Fruit fly (Drosophila melanogaster) whole organism, prepupa: ENCODE data around the gene sra.

ENCODE experiments used
- Blimp-1 ChIP-seq: fragments of 200-800 bp; sonication (Bioruptor generic); optimal IDR thresholded peaks from 3 replicates; lab custom pipeline; 2017; ENCODE audit warnings: missing biosample characterization, missing genetic modification characterization, mild to moderate bottlenecking, moderate library complexity, missing genetic modification reagents
- CG10631 ChIP-seq: fragments of 200-800 bp; sonication (Bioruptor generic); optimal IDR thresholded peaks from 2 replicates; lab custom pipeline; 2016; ENCODE audit warnings: missing biosample characterization, missing genetic modification characterization
- CG10669 ChIP-seq: fragments of 200-800 bp; sonication (Bioruptor generic); optimal IDR thresholded peaks from 3 replicates; lab custom pipeline; 2018; ENCODE audit warnings: missing biosample characterization, mild to moderate bottlenecking, missing genetic modification characterization, moderate library complexity
- CG11294 ChIP-seq: fragments of 200-800 bp; sonication (Bioruptor generic); IDR thresholded peaks from 2 replicates; pipeline ENCODE4 v1.3.6; 2022; ENCODE audit warnings: missing biosample characterization, missing genetic modification characterization
- CG11762 ChIP-seq: fragments of 200-800 bp; sonication (Bioruptor generic); optimal IDR thresholded peaks from 3 replicates; lab custom pipeline; 2016; ENCODE audit warnings: missing biosample characterization, missing genetic modification characterization; ENCODE audit not compliant: insufficient read depth
- CG11902 ChIP-seq: fragments of 200-800 bp; sonication (Bioruptor generic); optimal IDR thresholded peaks from 3 replicates; lab custom pipeline; 2016; ENCODE audit warnings: missing biosample characterization, missing genetic modification characterization
- CG15336 ChIP-seq: fragments of 200-800 bp; sonication (Bioruptor generic); IDR thresholded peaks from 2 replicates; pipeline ENCODE4 v1.3.6; 2022; ENCODE audit warnings: missing biosample characterization, missing genetic modification characterization
- CG1621 ChIP-seq: fragments of 200-800 bp; sonication (Bioruptor generic); optimal IDR thresholded peaks from 3 replicates; lab custom pipeline; 2018; ENCODE audit warnings: missing biosample characterization, mild to moderate bottlenecking, missing genetic modification characterization
- CG3032 ChIP-seq: fragments of 200-800 bp; optimal IDR thresholded peaks from 2 replicates; lab custom pipeline; 2019; ENCODE audit warnings: missing biosample characterization, mild to moderate bottlenecking, missing genetic modification characterization, moderate library complexity
- CG31627 ChIP-seq: fragments of 200-800 bp; sonication (Bioruptor generic); optimal IDR thresholded peaks from 3 replicates; lab custom pipeline; 2016; ENCODE audit warnings: missing biosample characterization, missing genetic modification characterization
- CG32006 ChIP-seq: fragments of 200-800 bp; sonication (Bioruptor generic); optimal IDR thresholded peaks from 3 replicates; lab custom pipeline; 2017; ENCODE audit warnings: missing biosample characterization, mild to moderate bottlenecking, missing genetic modification characterization
- CG34406 ChIP-seq: fragments of 200-800 bp; sonication (Bioruptor generic); optimal IDR thresholded peaks from 3 replicates; lab custom pipeline; 2016; ENCODE audit warnings: missing biosample characterization, missing genetic modification characterization
- CG4318 ChIP-seq: fragments of 200-800 bp; sonication (Bioruptor generic); optimal IDR thresholded peaks from 3 replicates; lab custom pipeline; 2017; ENCODE audit warnings: missing biosample characterization, mild to moderate bottlenecking, missing genetic modification characterization
- CG6163 ChIP-seq: fragments of 200-800 bp; sonication (Bioruptor generic); IDR thresholded peaks from 3 replicates; pipeline ENCODE4 v1.3.6; 2022; ENCODE audit warnings: missing biosample characterization, missing genetic modification characterization
- CG6276 ChIP-seq: fragments of 200-800 bp; sonication (Bioruptor generic); optimal IDR thresholded peaks from 2 replicates; lab custom pipeline; 2017; ENCODE audit warnings: missing biosample characterization, mild to moderate bottlenecking, missing genetic modification characterization
- CG6792 ChIP-seq: fragments of 200-800 bp; sonication (Bioruptor generic); optimal IDR thresholded peaks from 3 replicates; lab custom pipeline; 2016; ENCODE audit warnings: missing biosample characterization, missing genetic modification characterization
- CG6854 ChIP-seq: fragments of 200-800 bp; sonication (Bioruptor generic); optimal IDR thresholded peaks from 2 replicates; lab custom pipeline; 2017; ENCODE audit warnings: missing biosample characterization, mild to moderate bottlenecking, missing genetic modification characterization
- CG7368 ChIP-seq: fragments of 200-800 bp; sonication (Bioruptor generic); optimal IDR thresholded peaks from 3 replicates; lab custom pipeline; 2016; ENCODE audit warnings: missing biosample characterization, missing genetic modification characterization
- CG8119 ChIP-seq: fragments of 200-800 bp; sonication (Bioruptor generic); IDR thresholded peaks from 3 replicates; pipeline ENCODE4 v1.3.6; 2022; ENCODE audit warnings: missing biosample characterization, missing genetic modification characterization
- Eip78C ChIP-seq: fragments of 200-800 bp; sonication (Bioruptor generic); peaks from one replicate; lab custom pipeline; 2016; ENCODE audit warnings: missing biosample characterization, missing genetic modification characterization
- Eip93F ChIP-seq: fragments of 200-800 bp; sonication (Bioruptor generic); optimal IDR thresholded peaks from 2 replicates; lab custom pipeline; 2016; ENCODE audit warnings: missing biosample characterization, mild to moderate bottlenecking, missing genetic modification characterization
- Ets21C ChIP-seq: fragments of 200-800 bp; sonication (Bioruptor generic); optimal IDR thresholded peaks from 3 replicates; lab custom pipeline; 2016; ENCODE audit warnings: missing biosample characterization, missing genetic modification characterization
- Ets96B ChIP-seq: fragments of 200-800 bp; optimal IDR thresholded peaks from 2 replicates; lab custom pipeline; 2019; ENCODE audit warnings: missing biosample characterization, mild to moderate bottlenecking, missing genetic modification characterization, moderate library complexity
- Gug ChIP-seq: fragments of 200-800 bp; sonication (Bioruptor generic); IDR thresholded peaks from 2 replicates; pipeline ENCODE4 v1.3.6; 2022; ENCODE audit warnings: missing biosample characterization, missing genetic modification characterization
- Hr39 ChIP-seq: fragments of 200-800 bp; sonication (Bioruptor generic); optimal IDR thresholded peaks from 2 replicates; lab custom pipeline; 2016; ENCODE audit warnings: missing biosample characterization, missing genetic modification characterization
- Hr4 ChIP-seq: fragments of 200-800 bp; sonication (Bioruptor generic); optimal IDR thresholded peaks from 3 replicates; lab custom pipeline; 2016; ENCODE audit warnings: missing biosample characterization, missing genetic modification characterization
- Lpt ChIP-seq: fragments of 200-800 bp; sonication (Bioruptor generic); optimal IDR thresholded peaks from 3 replicates; lab custom pipeline; 2016; ENCODE audit warnings: missing biosample characterization, missing genetic modification characterization
- Met ChIP-seq: fragments of 200-800 bp; sonication (Bioruptor generic); optimal IDR thresholded peaks from 3 replicates; lab custom pipeline; 2016; ENCODE audit warnings: missing biosample characterization, missing genetic modification characterization
- OdsH ChIP-seq: fragments of 200-800 bp; sonication (Bioruptor generic); optimal IDR thresholded peaks from 3 replicates; lab custom pipeline; 2016; ENCODE audit warnings: missing biosample characterization, missing genetic modification characterization
- Smox ChIP-seq: fragments of 200-800 bp; sonication (Bioruptor generic); optimal IDR thresholded peaks from 3 replicates; lab custom pipeline; 2016; ENCODE audit warnings: missing biosample characterization, missing genetic modification characterization
- Sox14 ChIP-seq: fragments of 200-800 bp; sonication (Bioruptor generic); optimal IDR thresholded peaks from 3 replicates; lab custom pipeline; 2016; ENCODE audit warnings: missing biosample characterization, missing genetic modification characterization
- Sox15 ChIP-seq: fragments of 200-800 bp; sonication (Bioruptor generic); optimal IDR thresholded peaks from 3 replicates; lab custom pipeline; 2016; ENCODE audit warnings: missing biosample characterization, missing genetic modification characterization
- achi ChIP-seq: fragments of 200-800 bp; sonication (Bioruptor generic); optimal IDR thresholded peaks from 3 replicates; lab custom pipeline; 2016; ENCODE audit warnings: missing biosample characterization, missing genetic modification characterization
- acj6 ChIP-seq: fragments of 200-800 bp; sonication (Bioruptor generic); optimal IDR thresholded peaks from 3 replicates; lab custom pipeline; 2016; ENCODE audit warnings: missing biosample characterization, missing genetic modification characterization
- dac ChIP-seq: fragments of 200-800 bp; sonication (Bioruptor generic); optimal IDR thresholded peaks from 2 replicates; lab custom pipeline; 2017; ENCODE audit warnings: missing biosample characterization, mild to moderate bottlenecking, missing genetic modification characterization
- dsx ChIP-seq: fragments of 200-800 bp; optimal IDR thresholded peaks from 3 replicates; lab custom pipeline; 2019; ENCODE audit warnings: missing biosample characterization, mild to moderate bottlenecking, missing genetic modification characterization, moderate library complexity; ENCODE audit not compliant: poor library complexity, severe bottlenecking
- eg ChIP-seq: fragments of 200-800 bp; sonication (Bioruptor generic); IDR thresholded peaks from 3 replicates; pipeline ENCODE4 v1.3.6; 2022; ENCODE audit warnings: missing biosample characterization, missing genetic modification characterization
- esn ChIP-seq: fragments of 200-800 bp; sonication (Bioruptor generic); optimal IDR thresholded peaks from 2 replicates; lab custom pipeline; 2016; ENCODE audit warnings: missing biosample characterization, mild to moderate bottlenecking, missing genetic modification characterization, moderate library complexity
- fd59A ChIP-seq: fragments of 200-800 bp; sonication (Bioruptor generic); optimal IDR thresholded peaks from 2 replicates; lab custom pipeline; 2017; ENCODE audit warnings: missing biosample characterization, mild to moderate bottlenecking, missing genetic modification characterization, missing genetic modification reagents
- fd85E ChIP-seq: fragments of 200-800 bp; sonication (Bioruptor generic); optimal IDR thresholded peaks from 3 replicates; lab custom pipeline; 2016; ENCODE audit warnings: missing biosample characterization, missing genetic modification characterization
- fkh ChIP-seq: fragments of 200-800 bp; sonication (Bioruptor generic); optimal IDR thresholded peaks from 3 replicates; lab custom pipeline; 2017; ENCODE audit warnings: missing biosample characterization, mild to moderate bottlenecking, missing genetic modification characterization, moderate library complexity
- lz ChIP-seq: fragments of 200-800 bp; sonication (Bioruptor generic); optimal IDR thresholded peaks from 3 replicates; lab custom pipeline; 2016; ENCODE audit warnings: missing biosample characterization, missing genetic modification characterization
- net ChIP-seq: fragments of 200-800 bp; sonication (Bioruptor generic); optimal IDR thresholded peaks from 3 replicates; lab custom pipeline; 2016; ENCODE audit warnings: missing biosample characterization, missing genetic modification characterization
- pdm3 ChIP-seq: fragments of 200-800 bp; sonication (Bioruptor generic); optimal IDR thresholded peaks from 3 replicates; lab custom pipeline; 2016; ENCODE audit warnings: missing biosample characterization, missing genetic modification characterization
- salr ChIP-seq, 2 experiments: fragments of 200-800 bp; sonication (Bioruptor generic); optimal IDR thresholded peaks; 3 replicates each; lab custom pipeline; 2016 to 2018; ENCODE audit warnings: missing biosample characterization in 2 of 2, missing genetic modification characterization in 2 of 2, mild to moderate bottlenecking in 1 of 2
- spab ChIP-seq: fragments of 200-800 bp; sonication (Bioruptor generic); optimal IDR thresholded peaks from 2 replicates; lab custom pipeline; 2017; ENCODE audit warnings: missing biosample characterization, mild to moderate bottlenecking, missing genetic modification characterization, missing genetic modification reagents
- svp ChIP-seq: fragments of 200-800 bp; sonication (Bioruptor generic); peaks from one replicate; lab custom pipeline; 2016; ENCODE audit warnings: missing biosample characterization, missing genetic modification characterization
- topi ChIP-seq: fragments of 200-800 bp; sonication (Bioruptor generic); optimal IDR thresholded peaks from 3 replicates; lab custom pipeline; 2016; ENCODE audit warnings: missing biosample characterization, missing genetic modification characterization

The sra gene

dm6 chr3R:16215319-16215701 is 28.5 kb downstream of the sra start:
- TF ChIP-seq CG34406 (no peak), CG11294 (GFP tag; lab: Robert Waterston, UW) (no peak), esn (GFP tag; lab: Kevin White, UChicago) (no peak), CG15336 (GFP tag; lab: Robert Waterston, UW) (no peak), Met (GFP tag; lab: Kevin White, UChicago) (no peak), CG3032 (tag; lab: Kevin White, UChicago) (no peak), CG6163 (no peak), CG8119 (GFP tag; lab: Robert Waterston, UW) (no peak), CG31627 (GFP tag; lab: Kevin White, UChicago) (no peak), salr (GFP tag; optimal IDR thresholded peaks at IDR 0.05; lab: Kevin White, UChicago) (no peak), Smox (GFP tag; lab: Kevin White, UChicago) (no peak), Eip93F (GFP tag; lab: Kevin White, UChicago) (no peak), CG11762 (no peak), Lpt (GFP tag; lab: Kevin White, UChicago) (no peak), CG7368 (no peak), CG11902 (no peak), CG1621 (no peak), dsx (GFP tag; lab: Kevin White, UChicago) (no peak), pdm3 (GFP tag; lab: Kevin White, UChicago) (no peak)
- TF ChIP-seq, all 60 proteins: peak for 0

dm6 chr3R:16217368-16217767 is 30.6 kb downstream of the sra start:
- TF ChIP-seq CG10631 (GFP tag; lab: Kevin White, UChicago): peak; percentile 14
- peak; percentile 18 for TF ChIP-seq CG4318 (GFP tag; lab: Kevin White, UChicago)
- TF ChIP-seq CG3032 (tag; lab: Kevin White, UChicago): peak; percentile 15
- TF ChIP-seq Sox15 (GFP tag; lab: Kevin White, UChicago): peak; percentile 7
- TF ChIP-seq dac (GFP tag; lab: Kevin White, UChicago): peak; percentile 19
- peak; percentile 43 for TF ChIP-seq Met (GFP tag; lab: Kevin White, UChicago)
- TF ChIP-seq Hr39: peak; percentile 21
- TF ChIP-seq Ets96B (tag; lab: Kevin White, UChicago): peak; percentile 30
- TF ChIP-seq CG11294 (GFP tag; lab: Robert Waterston, UW): no peak
- TF ChIP-seq topi (GFP tag; lab: Kevin White, UChicago): peak; percentile 46
- peak; percentile 65 for TF ChIP-seq CG32006
- peak; percentile 27 for TF ChIP-seq pdm3 (GFP tag; lab: Kevin White, UChicago)
- TF ChIP-seq CG10669 (GFP tag; lab: Kevin White, UChicago): peak; percentile 37
- TF ChIP-seq acj6 (GFP tag; lab: Kevin White, UChicago): peak; percentile 37
- no peak for TF ChIP-seq Sox14 (GFP tag; lab: Kevin White, UChicago)
- no peak for TF ChIP-seq dsx (GFP tag; lab: Kevin White, UChicago)
- TF ChIP-seq eg (GFP tag; lab: Robert Waterston, UW): peak; percentile 29; the same call in 1 of the 3 replicates
- peak; percentile 15 for TF ChIP-seq CG31627 (GFP tag; lab: Kevin White, UChicago)
- TF ChIP-seq svp: peak; percentile 75
- TF ChIP-seq CG1621: no peak
- no peak for TF ChIP-seq Lpt (GFP tag; lab: Kevin White, UChicago)
- TF ChIP-seq fd59A (GFP tag; lab: Kevin White, UChicago): peak; percentile 8
- TF ChIP-seq Ets21C (GFP tag; lab: Kevin White, UChicago): no peak
- TF ChIP-seq CG15336 (GFP tag; lab: Robert Waterston, UW): no peak
- TF ChIP-seq Gug: no peak
- peak; percentile 64 for TF ChIP-seq Eip78C
- TF ChIP-seq Smox (GFP tag; lab: Kevin White, UChicago): peak; percentile 34
- no peak for TF ChIP-seq fd85E (GFP tag; lab: Kevin White, UChicago)
- no peak for TF ChIP-seq CG6163
- no peak for TF ChIP-seq CG6854 (GFP tag; lab: Kevin White, UChicago)
- TF ChIP-seq salr (GFP tag; optimal IDR thresholded peaks at IDR 0.05; lab: Kevin White, UChicago): peak; percentile 13
- TF ChIP-seq CG6792 (GFP tag; lab: Kevin White, UChicago): peak; percentile 9
- TF ChIP-seq Blimp-1 (GFP tag; lab: Kevin White, UChicago): no peak
- TF ChIP-seq net (GFP tag; lab: Kevin White, UChicago): peak; percentile 12
- TF ChIP-seq achi (GFP tag; lab: Kevin White, UChicago): peak; percentile 29
- TF ChIP-seq CG6276 (GFP tag; lab: Kevin White, UChicago): peak; percentile 2
- TF ChIP-seq Eip93F (GFP tag; lab: Kevin White, UChicago): no peak
- TF ChIP-seq fkh (GFP tag; lab: Kevin White, UChicago): no peak
- no peak for TF ChIP-seq CG11762
- peak; percentile 36 for TF ChIP-seq CG34406
- peak; percentile 62 for TF ChIP-seq Hr4 (GFP tag; lab: Kevin White, UChicago)
- peak; percentile 48 for TF ChIP-seq OdsH
- peak; percentile 15 for TF ChIP-seq lz (GFP tag; lab: Kevin White, UChicago)
- TF ChIP-seq spab: peak; percentile 33
- TF ChIP-seq CG7368: no peak
